Fruit fly (Drosophila melanogaster): ENCODE measurements around the gene Cad96Ca.

DNA sequence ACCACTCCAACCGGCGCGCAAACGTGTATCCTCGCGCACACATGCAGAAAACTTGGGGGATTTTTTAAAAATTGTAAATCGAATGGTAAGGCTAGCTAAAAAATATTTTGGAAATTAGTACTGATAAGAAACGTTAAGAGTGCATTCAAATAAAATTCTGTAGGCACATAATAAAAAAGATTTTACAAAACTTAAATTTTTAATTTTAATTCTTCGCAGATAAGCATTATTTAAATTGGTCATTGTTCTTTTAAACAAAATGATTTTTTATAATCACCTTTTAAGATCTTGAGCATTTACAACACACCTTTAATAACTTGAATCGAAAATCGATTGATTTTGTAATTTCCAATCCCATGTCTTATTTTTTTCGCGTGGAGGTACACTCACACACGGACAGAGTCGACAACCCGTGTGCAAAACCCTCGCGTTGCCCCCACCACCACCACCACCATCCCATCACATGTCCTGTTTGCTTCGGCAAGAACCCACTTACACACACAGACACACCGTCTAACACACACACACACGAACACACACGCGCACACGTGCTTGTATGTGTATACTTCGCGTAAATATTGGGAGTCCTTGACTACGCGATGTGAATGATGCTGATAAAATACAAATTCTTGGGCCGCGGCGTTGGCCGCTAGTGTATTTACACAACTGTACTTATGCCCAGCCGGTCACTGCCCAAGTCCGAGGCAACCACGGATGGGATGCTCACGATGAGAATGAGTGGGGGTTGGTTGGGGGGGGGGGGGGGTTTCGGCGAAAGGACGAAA is 40.5 kb downstream of the Cad96Ca start:
- TF ChIP-seq tgo (GFP tag; IDR thresholded peaks at IDR 0.05) (no peak), D19B (GFP tag; optimal IDR thresholded peaks at IDR 0.05) (no peak), CG17568 (GFP tag; optimal IDR thresholded peaks at IDR 0.05) (no peak), CG1832 (GFP tag; optimal IDR thresholded peaks at IDR 0.05) (no peak)
